Worm (Caenorhabditis elegans): ENCODE measurements around the gene acs-10.

- TF ChIP-seq nhr-12 (tag; optimal IDR thresholded peaks at IDR 0.05): no peak
- no peak for TF ChIP-seq flh-1 (GFP tag; optimal IDR thresholded peaks at IDR 0.05)
- TF ChIP-seq hlh-1 (tag; optimal IDR thresholded peaks at IDR 0.05): no peak
- TF ChIP-seq unc-62 (GFP tag; optimal IDR thresholded peaks at IDR 0.05): no peak
- no peak for TF ChIP-seq pha-4 (tag; optimal IDR thresholded peaks at IDR 0.05)
- no peak for TF ChIP-seq nhr-76 (tag; optimal IDR thresholded peaks at IDR 0.05)
- TF ChIP-seq lsy-2 (tag; optimal IDR thresholded peaks at IDR 0.05): no peak
Measured at ce11 chrV:14147114-14147513, 815 bp downstream of the acs-10 start.
